Fruit fly (Drosophila melanogaster): Measurements from ENCODE around the gene CG13373.

DNA sequence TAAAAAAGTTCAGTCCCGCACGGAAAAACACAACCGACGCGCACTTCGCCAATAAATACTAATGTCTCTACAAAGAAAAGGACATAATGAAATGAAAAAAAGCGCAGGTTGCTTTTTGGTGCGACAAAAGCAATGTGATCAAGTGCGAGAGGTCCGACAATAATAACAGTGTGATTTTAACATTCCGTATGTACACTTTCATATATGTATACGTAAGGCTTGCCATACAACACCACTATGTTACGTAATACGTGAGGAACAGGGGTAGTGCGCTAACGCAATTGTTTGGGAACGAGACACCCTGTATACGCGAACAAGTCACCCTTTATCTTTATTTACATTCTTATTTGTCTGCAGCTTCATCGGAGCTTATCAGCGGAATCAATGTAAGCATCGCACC is 48.6 kb upstream of the CG13373 start:
- TF ChIP-seq CG8478 (optimal IDR thresholded peaks at IDR 0.05) (no peak), Dll (optimal IDR thresholded peaks at IDR 0.05) (no peak), usp (GFP tag; optimal IDR thresholded peaks at IDR 0.05) (no peak), pan (optimal IDR thresholded peaks at IDR 0.05) (no peak), psq (optimal IDR thresholded peaks at IDR 0.05) (no peak), EcR (GFP tag; optimal IDR thresholded peaks at IDR 0.05) (no peak)

Measured in whole organism.